Fruit fly (Drosophila melanogaster) whole organism, embryonic: ENCODE data around the gene CG16719.
A peak's percentile ranks its signal among the peaks of the same experiment; 100 is the strongest.

Experiments used
- CG10274 ChIP-seq: fragments of 200-800 bp; sonication (Bioruptor generic); optimal IDR thresholded peaks from 3 replicates; lab custom pipeline; 2017; ENCODE audit warnings: missing biosample characterization, mild to moderate bottlenecking, missing genetic modification characterization
- CG1832 ChIP-seq: fragments of 200-800 bp; sonication (Bioruptor generic); optimal IDR thresholded peaks from 2 replicates; lab custom pipeline; 2017; ENCODE audit warnings: missing biosample characterization, mild to moderate bottlenecking, missing genetic modification characterization, inconsistent platforms
- CG30020 ChIP-seq: fragments of 200-800 bp; optimal IDR thresholded peaks from 2 replicates; lab custom pipeline; 2019; ENCODE audit warnings: missing biosample characterization, mild to moderate bottlenecking, missing genetic modification characterization, moderate library complexity
- CG4730 ChIP-seq: fragments of 200-800 bp; sonication (Bioruptor generic); IDR thresholded peaks from 2 replicates; pipeline ENCODE4 v1.3.6; 2022; ENCODE audit warnings: missing biosample characterization, missing genetic modification characterization
- CG4854 ChIP-seq: fragments of 200-800 bp; sonication (Bioruptor generic); optimal IDR thresholded peaks from 2 replicates; lab custom pipeline; 2016; ENCODE audit warnings: missing biosample characterization, missing genetic modification characterization, inconsistent platforms
- Chrac-16 ChIP-seq: fragments of 200-800 bp; sonication (Bioruptor generic); optimal IDR thresholded peaks from 3 replicates; lab custom pipeline; 2016; ENCODE audit warnings: missing biosample characterization, missing genetic modification characterization
- Hr39 ChIP-seq: fragments of >200 bp; optimal IDR thresholded peaks from 2 replicates; lab custom pipeline; 2017
- NFAT ChIP-seq: fragments of 200-800 bp; sonication (Bioruptor generic); IDR thresholded peaks from 2 replicates; pipeline ENCODE4 v1.3.6; 2022; ENCODE audit warnings: missing biosample characterization, missing genetic modification characterization
- Oli ChIP-seq: fragments of 200-800 bp; sonication (Bioruptor generic); optimal IDR thresholded peaks from 2 replicates; lab custom pipeline; 2018; ENCODE audit warnings: missing biosample characterization, mild to moderate bottlenecking, missing genetic modification characterization, moderate library complexity
- chm ChIP-seq: fragments of 200-800 bp; sonication (Bioruptor generic); IDR thresholded peaks from 2 replicates; pipeline ENCODE4 v1.3.6; 2022; ENCODE audit warnings: missing biosample characterization, missing genetic modification characterization
- eyg ChIP-seq: fragments of 200-800 bp; sonication (Bioruptor generic); optimal IDR thresholded peaks from 3 replicates; lab custom pipeline; 2016; ENCODE audit warnings: missing biosample characterization, missing genetic modification characterization
- gcm ChIP-seq: fragments of 200-800 bp; sonication (Bioruptor generic); optimal IDR thresholded peaks from 2 replicates; lab custom pipeline; 2019; ENCODE audit warnings: missing biosample characterization, mild to moderate bottlenecking, missing genetic modification characterization, moderate library complexity
- lola ChIP-seq, 3 experiments: fragments of >200 bp in 2 of 3; fragments of 200-800 bp in 1 of 3; sonication (Bioruptor generic) in 1 of 3; optimal IDR thresholded peaks; 2 replicates each; lab custom pipeline; 2017 to 2019; ENCODE audit warnings: missing biosample characterization in 3 of 3, missing genetic modification characterization in 3 of 3, mild to moderate bottlenecking in 1 of 3, moderate library complexity in 1 of 3
- salm ChIP-seq: fragments of 200-800 bp; sonication (Bioruptor generic); optimal IDR thresholded peaks from 2 replicates; lab custom pipeline; 2018; ENCODE audit warnings: missing biosample characterization, mild to moderate bottlenecking, missing genetic modification characterization

DNA sequence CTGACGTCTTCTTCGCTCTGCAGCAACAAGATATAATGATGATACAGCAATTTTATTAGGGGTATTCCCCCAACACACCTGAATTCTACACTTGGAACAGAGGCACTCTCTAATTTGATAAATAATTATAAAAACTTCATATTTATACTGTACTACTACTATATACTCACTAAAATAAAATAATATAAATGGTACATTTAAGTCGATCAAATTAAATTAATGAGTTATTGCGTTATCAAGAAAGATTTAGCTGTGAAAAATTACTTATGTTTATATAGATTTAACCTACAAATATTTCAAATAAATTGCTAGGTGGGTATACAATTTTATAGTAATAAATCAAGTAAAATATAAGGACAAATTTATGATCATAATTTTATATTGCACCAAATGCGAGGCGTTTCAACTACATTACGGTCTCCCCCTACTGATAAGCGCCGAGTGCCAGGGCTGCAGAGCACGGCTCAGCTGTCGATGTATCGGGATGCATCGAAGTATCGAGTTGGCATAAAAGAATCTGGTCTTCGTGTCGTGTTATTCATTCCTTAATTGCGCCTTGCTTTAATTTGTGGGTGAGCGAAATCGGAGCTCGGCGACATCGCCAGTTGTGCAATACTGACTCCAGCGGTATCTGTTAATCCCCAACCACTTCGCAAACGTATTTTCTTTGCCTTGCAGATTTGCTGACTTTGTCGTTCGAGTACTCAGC, 29.0 kb downstream of the CG16719 start, which contains the start of gene vsg:
- TF ChIP-seq gcm (peak; percentile 48), CG4854 (GFP tag; lab: Kevin White, UChicago) (peak; percentile 6), CG4730 (GFP tag; lab: Robert Waterston, UW) (peak; percentile 57; the same call in 1 of the 2 replicates), chm (peak; percentile 52; the same call in 1 of the 2 replicates), CG1832 (GFP tag; lab: Kevin White, UChicago) (no peak), CG10274 (no peak), NFAT (GFP tag; lab: Robert Waterston, UW) (peak; percentile 83), CG30020 (tag; lab: Kevin White, UChicago) (peak; percentile 92), salm (tag; lab: Kevin White, UChicago) (peak; percentile 48), lola (GFP tag; optimal IDR thresholded peaks at IDR 0.05; lab: Kevin White, UChicago) (peak in 1 of 3 experiments; percentile 91), Hr39 (lab: Kevin White, UChicago) (no peak), Chrac-16 (GFP tag; lab: Kevin White, UChicago) (peak; percentile 74), eyg (GFP tag; lab: Kevin White, UChicago) (no peak), Oli (tag; lab: Kevin White, UChicago) (peak; percentile 81)
